Worm (Caenorhabditis elegans) whole organism, late embryonic: ENCODE results near the gene ZK593.3.

Experiments used
- F13H6.1 ChIP-seq: sonication (generic microtip); optimal IDR thresholded peaks from 2 replicates; lab custom pipeline; 2016; ENCODE audit warnings: missing genetic modification characterization, missing compliant biosample characterization
- K02D7.2 ChIP-seq: sonication (generic microtip); optimal IDR thresholded peaks from 2 replicates; lab custom pipeline; 2017; ENCODE audit warnings: mild to moderate bottlenecking, missing genetic modification characterization, missing compliant biosample characterization
- K09A11.1 ChIP-seq: sonication (generic microtip); optimal IDR thresholded peaks from 2 replicates; lab custom pipeline; 2017; ENCODE audit warnings: antibody characterized with exemption, mild to moderate bottlenecking, missing genetic modification characterization, missing compliant biosample characterization; ENCODE audit not compliant: insufficient read depth
- Y22D7AL.16 ChIP-seq: sonication (generic microtip); optimal IDR thresholded peaks from 2 replicates; lab custom pipeline; 2016; ENCODE audit warnings: missing genetic modification characterization, missing compliant biosample characterization
- ahr-1 ChIP-seq: sonication (generic microtip); optimal IDR thresholded peaks from 2 replicates; lab custom pipeline; 2016; ENCODE audit warnings: missing genetic modification characterization, missing compliant biosample characterization
- ceh-14 ChIP-seq: sonication (generic microtip); optimal IDR thresholded peaks from 2 replicates; lab custom pipeline; 2016; ENCODE audit warnings: missing genotype, missing genetic modification characterization, missing compliant biosample characterization
- ceh-18 ChIP-seq: sonication (generic microtip); optimal IDR thresholded peaks from 2 replicates; lab custom pipeline; 2016; ENCODE audit warnings: missing genetic modification characterization, missing compliant biosample characterization
- ceh-19 ChIP-seq: fragments of 200-800 bp; sonication (Bioruptor generic); optimal IDR thresholded peaks from 2 replicates; lab custom pipeline; 2018; ENCODE audit warnings: mild to moderate bottlenecking, missing genetic modification characterization, missing compliant biosample characterization
- ceh-2 ChIP-seq: sonication (generic microtip); optimal IDR thresholded peaks from 2 replicates; lab custom pipeline; 2016; ENCODE audit warnings: missing genotype, missing genetic modification characterization, missing compliant biosample characterization
- ceh-22 ChIP-seq: sonication (generic microtip); optimal IDR thresholded peaks from 2 replicates; lab custom pipeline; 2017; ENCODE audit warnings: missing biosample characterization, missing genetic modification characterization
- ceh-30 ChIP-seq: fragments of 150-350 bp; optimal IDR thresholded peaks from 2 replicates; lab custom pipeline; 2014; ENCODE audit warnings: missing biosample characterization, missing genetic modification characterization
- ceh-31 ChIP-seq: sonication (generic microtip); optimal IDR thresholded peaks from 2 replicates; lab custom pipeline; 2016; ENCODE audit warnings: missing genetic modification characterization, missing compliant biosample characterization
- ceh-34 ChIP-seq: sonication (generic microtip); optimal IDR thresholded peaks from 2 replicates; lab custom pipeline; 2016; ENCODE audit warnings: mild to moderate bottlenecking, missing genetic modification characterization, missing compliant biosample characterization
- ceh-48 ChIP-seq: sonication (generic microtip); optimal IDR thresholded peaks from 2 replicates; lab custom pipeline; 2016; ENCODE audit warnings: missing genetic modification characterization, inconsistent platforms, missing compliant biosample characterization
- ceh-6 ChIP-seq: fragments of 200-800 bp; sonication (Bioruptor generic); optimal IDR thresholded peaks from 2 replicates; lab custom pipeline; 2018; ENCODE audit warnings: mild to moderate bottlenecking, missing genetic modification characterization, missing compliant biosample characterization
- ceh-9 ChIP-seq: sonication (generic microtip); optimal IDR thresholded peaks from 2 replicates; lab custom pipeline; 2016; ENCODE audit warnings: mild to moderate bottlenecking, missing genetic modification characterization, inconsistent platforms, missing compliant biosample characterization
- dmd-4 ChIP-seq: sonication (generic microtip); optimal IDR thresholded peaks from 2 replicates; lab custom pipeline; 2016; ENCODE audit warnings: borderline replicate concordance, missing genetic modification characterization, missing compliant biosample characterization
- dve-1 ChIP-seq: sonication (generic microtip); optimal IDR thresholded peaks from 2 replicates; lab custom pipeline; 2017; ENCODE audit warnings: antibody characterized with exemption, mild to moderate bottlenecking, missing genetic modification characterization, missing compliant biosample characterization
- elt-4 ChIP-seq: sonication (generic microtip); optimal IDR thresholded peaks from 2 replicates; lab custom pipeline; 2016; ENCODE audit warnings: missing genetic modification characterization, missing compliant biosample characterization
- ets-4 ChIP-seq: sonication (generic microtip); optimal IDR thresholded peaks from 2 replicates; lab custom pipeline; 2016; ENCODE audit warnings: missing genetic modification characterization, missing compliant biosample characterization
- eyg-1 ChIP-seq: sonication (generic microtip); optimal IDR thresholded peaks from 2 replicates; lab custom pipeline; 2016; ENCODE audit warnings: missing genotype, missing genetic modification characterization, missing compliant biosample characterization
- fax-1 ChIP-seq: sonication (generic microtip); optimal IDR thresholded peaks from 2 replicates; lab custom pipeline; 2016; ENCODE audit warnings: missing genotype, missing genetic modification characterization, missing compliant biosample characterization
- fkh-10 ChIP-seq: fragments of 150-350 bp; optimal IDR thresholded peaks from 2 replicates; lab custom pipeline; 2014; ENCODE audit warnings: missing biosample characterization, missing genetic modification reagents, missing genetic modification characterization
- fkh-6 ChIP-seq: sonication (generic microtip); optimal IDR thresholded peaks from 2 replicates; lab custom pipeline; 2016; ENCODE audit warnings: missing genetic modification characterization, missing compliant biosample characterization
- hlh-30 ChIP-seq: sonication (generic microtip); optimal IDR thresholded peaks from 2 replicates; lab custom pipeline; 2017; ENCODE audit warnings: antibody characterized with exemption, missing genetic modification characterization, missing compliant biosample characterization; ENCODE audit not compliant: insufficient read depth
- hlh-8 ChIP-seq: sonication (generic microtip); optimal IDR thresholded peaks from 2 replicates; lab custom pipeline; 2016; ENCODE audit warnings: missing genotype, missing genetic modification characterization, missing compliant biosample characterization
- lin-11 ChIP-seq: fragments of 200-800 bp; sonication (Bioruptor generic); optimal IDR thresholded peaks from 2 replicates; lab custom pipeline; 2018; ENCODE audit warnings: mild to moderate bottlenecking, missing genetic modification characterization, missing compliant biosample characterization
- nfya-1 ChIP-seq: sonication (generic microtip); optimal IDR thresholded peaks from 2 replicates; lab custom pipeline; 2017; ENCODE audit warnings: missing genetic modification characterization, mild to moderate bottlenecking, missing compliant biosample characterization, antibody characterized with exemption, moderate library complexity
- nhr-11 ChIP-seq: fragments of 150-350 bp; optimal IDR thresholded peaks from 2 replicates; lab custom pipeline; 2014; ENCODE audit warnings: missing biosample characterization, missing genetic modification characterization
- nhr-232 ChIP-seq: sonication (generic microtip); optimal IDR thresholded peaks from 2 replicates; lab custom pipeline; 2016; ENCODE audit warnings: missing genetic modification characterization, missing compliant biosample characterization
- npax-4 ChIP-seq: sonication (generic microtip); optimal IDR thresholded peaks from 2 replicates; lab custom pipeline; 2016; ENCODE audit warnings: missing genetic modification characterization, missing compliant biosample characterization
- odd-2 ChIP-seq: sonication (generic microtip); optimal IDR thresholded peaks from 2 replicates; lab custom pipeline; 2017; ENCODE audit warnings: antibody characterized with exemption, mild to moderate bottlenecking, missing genetic modification characterization, missing compliant biosample characterization
- pag-3 ChIP-seq: sonication (generic microtip); optimal IDR thresholded peaks from 2 replicates; lab custom pipeline; 2016; ENCODE audit warnings: missing compliant biosample characterization, missing genetic modification characterization, borderline replicate concordance
- pat-9 ChIP-seq: fragments of 200-800 bp; sonication (Bioruptor generic); optimal IDR thresholded peaks from 2 replicates; lab custom pipeline; 2018; ENCODE audit warnings: mild to moderate bottlenecking, missing genetic modification characterization, moderate library complexity, missing compliant biosample characterization
- pha-2 ChIP-seq: sonication (generic microtip); optimal IDR thresholded peaks from 2 replicates; lab custom pipeline; 2017; ENCODE audit warnings: mild to moderate bottlenecking, missing genetic modification characterization, missing compliant biosample characterization
- pqm-1 ChIP-seq: sonication (generic microtip); optimal IDR thresholded peaks from 2 replicates; lab custom pipeline; 2016; ENCODE audit warnings: missing genetic modification characterization, missing compliant biosample characterization
- rnt-1 ChIP-seq: sonication (generic microtip); optimal IDR thresholded peaks from 2 replicates; lab custom pipeline; 2016; ENCODE audit warnings: missing genetic modification characterization, missing compliant biosample characterization
- sox-2 ChIP-seq: fragments of 200-800 bp; sonication (Bioruptor generic); IDR thresholded peaks from 2 replicates; pipeline ENCODE4 v1.3.6; 2022; ENCODE audit warnings: missing genetic modification reagents, missing genetic modification characterization, missing compliant biosample characterization
- syd-9 ChIP-seq: sonication (generic microtip); optimal IDR thresholded peaks from 2 replicates; lab custom pipeline; 2016; ENCODE audit warnings: mild to moderate bottlenecking, missing genetic modification characterization, moderate library complexity, missing compliant biosample characterization
- tbx-2 ChIP-seq: sonication (generic microtip); optimal IDR thresholded peaks from 2 replicates; lab custom pipeline; 2016; ENCODE audit warnings: missing genetic modification characterization, missing compliant biosample characterization
- tbx-7 ChIP-seq: sonication (generic microtip); optimal IDR thresholded peaks from 2 replicates; lab custom pipeline; 2016; ENCODE audit warnings: missing genotype, missing genetic modification characterization, missing compliant biosample characterization
- unc-42 ChIP-seq: sonication (generic microtip); optimal IDR thresholded peaks from 2 replicates; lab custom pipeline; 2016; ENCODE audit warnings: missing genotype, missing genetic modification characterization, missing compliant biosample characterization
- unc-55 ChIP-seq: sonication (generic microtip); optimal IDR thresholded peaks from 2 replicates; lab custom pipeline; 2017; ENCODE audit warnings: missing biosample characterization, missing genetic modification reagents, missing genetic modification characterization
- unc-86 ChIP-seq: sonication (generic microtip); optimal IDR thresholded peaks from 2 replicates; lab custom pipeline; 2016; ENCODE audit warnings: missing genetic modification characterization, missing compliant biosample characterization
- zip-5 ChIP-seq: sonication (generic microtip); optimal IDR thresholded peaks from 2 replicates; lab custom pipeline; 2016; ENCODE audit warnings: missing genetic modification characterization, missing compliant biosample characterization

ZK593.3 gene

DNA sequence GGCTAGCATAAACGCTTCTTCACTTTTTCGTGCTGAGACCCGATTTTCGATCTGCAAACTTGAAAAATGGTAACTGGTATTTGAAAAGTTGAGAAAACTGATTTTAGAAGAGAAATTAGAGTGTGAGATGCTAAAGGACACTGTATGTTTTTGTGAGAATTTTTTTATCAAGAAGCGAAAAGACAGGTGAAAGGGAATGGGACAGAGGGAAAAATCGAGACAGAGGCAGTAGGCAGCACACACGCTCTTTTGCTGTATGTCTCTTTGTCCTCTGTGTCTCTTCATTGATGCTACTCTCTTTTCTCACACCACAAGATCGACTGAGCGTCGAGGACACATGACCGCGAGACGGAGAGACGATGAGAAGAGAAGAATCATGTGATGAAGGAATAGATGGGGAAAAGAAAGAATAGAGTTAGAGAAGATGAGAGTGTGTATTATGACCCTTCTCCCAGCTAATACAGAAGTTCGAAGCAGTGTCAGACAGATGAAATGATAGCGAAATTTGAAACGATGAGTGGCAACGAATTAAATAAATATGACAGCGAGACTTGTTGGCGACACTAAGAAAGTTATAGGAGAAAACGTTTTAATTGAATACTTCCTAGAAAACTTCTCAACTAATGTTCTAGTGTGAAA, 20.5 kb downstream of the ZK593.3 start, which contains the start of gene lgg-2 (continued):
- no peak for TF ChIP-seq dve-1 (tag; lab: Kevin White, UChicago)
- no peak for TF ChIP-seq ceh-48 (tag; lab: Kevin White, UChicago)
- TF ChIP-seq ceh-14 (tag; lab: Kevin White, UChicago) = peak; percentile 7
- TF ChIP-seq tbx-2 (tag; lab: Kevin White, UChicago) = peak; percentile 84
- no peak for TF ChIP-seq ceh-30 (tag; lab: Kevin White, UChicago)
- TF ChIP-seq ceh-18 (tag; lab: Kevin White, UChicago) = peak; percentile 90
- TF ChIP-seq fkh-10 (GFP tag; lab: Kevin White, UChicago) = no peak
- TF ChIP-seq ceh-2 (tag; lab: Kevin White, UChicago) = no peak
- TF ChIP-seq ceh-9 (tag; lab: Kevin White, UChicago) = no peak
- TF ChIP-seq sox-2 = no peak
- TF ChIP-seq pqm-1 = no peak
- peak; percentile 85 for TF ChIP-seq ceh-34 (tag; lab: Kevin White, UChicago)
- no peak for TF ChIP-seq pha-2 (tag; lab: Kevin White, UChicago)
- TF ChIP-seq pag-3 = no peak
- TF ChIP-seq hlh-30 (tag; lab: Kevin White, UChicago) = peak; percentile 100
- no peak for TF ChIP-seq zip-5 (tag; lab: Kevin White, UChicago)
- no peak for TF ChIP-seq ahr-1 (tag; lab: Kevin White, UChicago)
- TF ChIP-seq ets-4 (tag; lab: Kevin White, UChicago) = peak; percentile 29
- TF ChIP-seq rnt-1 (tag; lab: Kevin White, UChicago) = peak; percentile 75
- TF ChIP-seq K02D7.2 (tag; lab: Kevin White, UChicago) = no peak
- TF ChIP-seq elt-4 (tag; lab: Kevin White, UChicago) = no peak
- TF ChIP-seq ceh-22 (tag; lab: Kevin White, UChicago) = no peak
- no peak for TF ChIP-seq lin-11 (tag; lab: Kevin White, UChicago)
- TF ChIP-seq nhr-232 (tag; lab: Kevin White, UChicago) = no peak
- TF ChIP-seq F13H6.1 (tag; lab: Kevin White, UChicago) = peak; percentile 26
- TF ChIP-seq unc-86 (tag; lab: Kevin White, UChicago) = no peak
- no peak for TF ChIP-seq ceh-6 (GFP tag; lab: Kevin White, UChicago)
- no peak for TF ChIP-seq Y22D7AL.16
- no peak for TF ChIP-seq npax-4 (tag; lab: Kevin White, UChicago)
- no peak for TF ChIP-seq pat-9 (tag; lab: Kevin White, UChicago)
- TF ChIP-seq unc-42 = peak; percentile 61
- peak; percentile 46 for TF ChIP-seq dmd-4
- no peak for TF ChIP-seq fkh-6 (tag; lab: Kevin White, UChicago)
- peak; percentile 45 for TF ChIP-seq fax-1 (tag; lab: Kevin White, UChicago)
- TF ChIP-seq odd-2 (tag; lab: Kevin White, UChicago) = no peak
- TF ChIP-seq ceh-19 (GFP tag; lab: Kevin White, UChicago) = no peak
- no peak for TF ChIP-seq hlh-8
- no peak for TF ChIP-seq syd-9 (tag; lab: Kevin White, UChicago)
- TF ChIP-seq nhr-11 = no peak
- TF ChIP-seq tbx-7 (tag; lab: Kevin White, UChicago) = no peak

- TF ChIP-seq fkh-6 (tag; lab: Kevin White, UChicago) (no peak), ets-4 (tag; lab: Kevin White, UChicago) (no peak), tbx-2 (tag; lab: Kevin White, UChicago) (peak; percentile 18), ceh-48 (tag; lab: Kevin White, UChicago) (peak; percentile 98), pat-9 (tag; lab: Kevin White, UChicago) (no peak), ceh-31 (tag; lab: Kevin White, UChicago) (peak; percentile 78), nfya-1 (peak; percentile 52), pag-3 (no peak), hlh-30 (tag; lab: Kevin White, UChicago) (peak; percentile 56), unc-55 (GFP tag; lab: Kevin White, UChicago) (peak; percentile 13), eyg-1 (tag; lab: Kevin White, UChicago) (no peak), K09A11.1 (tag; lab: Kevin White, UChicago) (no peak), unc-42 (peak; percentile 99)
Measured at ce11 chrIV:10936906-10937540, 21.5 kb downstream of the ZK593.3 start, which contains the start of gene fic-1. Gene fic-1, plus strand, starts transcription at chrIV:10937454.
